Fruit fly (Drosophila melanogaster): ENCODE data around the gene RhoGAP5A.

The RhoGAP5A gene

DNA sequence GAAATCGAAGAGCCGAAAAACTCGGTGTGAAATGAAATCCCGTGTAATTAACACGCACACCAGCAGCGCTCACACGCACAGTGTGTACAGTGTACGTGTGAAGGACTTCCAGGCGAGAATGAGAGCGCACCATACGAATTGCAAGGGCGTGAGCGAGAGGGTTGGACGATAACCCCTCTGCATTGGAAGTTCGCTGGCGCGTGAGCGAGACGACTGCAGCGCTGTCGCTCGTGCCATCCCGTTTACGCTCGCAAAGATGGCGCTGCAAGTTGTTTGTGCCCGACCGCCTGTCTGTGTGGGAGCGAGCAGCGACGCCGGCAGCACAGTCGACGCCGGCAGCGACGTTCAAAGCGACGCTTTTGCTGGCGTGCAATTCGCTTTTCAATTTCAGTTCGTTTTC, 24.7 kb downstream of the RhoGAP5A start, which contains the start of gene Vsx1:
Vsx1 (plus strand) TSS at position 388 of the 400 bp plus-strand sequence.
- TF ChIP-seq psq (optimal IDR thresholded peaks at IDR 0.05) (no peak), EcR (GFP tag; optimal IDR thresholded peaks at IDR 0.05) (no peak), CG8478 (optimal IDR thresholded peaks at IDR 0.05) (peak; percentile 96), usp (GFP tag; optimal IDR thresholded peaks at IDR 0.05) (no peak), pan (optimal IDR thresholded peaks at IDR 0.05) (no peak), Dll (optimal IDR thresholded peaks at IDR 0.05) (peak; percentile 9)

- TF ChIP-seq Dll (optimal IDR thresholded peaks at IDR 0.05) (no peak), psq (optimal IDR thresholded peaks at IDR 0.05) (no peak), EcR (GFP tag; optimal IDR thresholded peaks at IDR 0.05) (no peak), CG8478 (optimal IDR thresholded peaks at IDR 0.05) (no peak), pan (optimal IDR thresholded peaks at IDR 0.05) (no peak), usp (GFP tag; optimal IDR thresholded peaks at IDR 0.05) (no peak)
Observed at dm6 chrX:5589990-5590389, 28.6 kb downstream of the RhoGAP5A start.

- TF ChIP-seq EcR (GFP tag; optimal IDR thresholded peaks at IDR 0.05) (no peak), usp (GFP tag; optimal IDR thresholded peaks at IDR 0.05) (no peak), pan (optimal IDR thresholded peaks at IDR 0.05) (no peak)
Observed at dm6 chrX:5588454-5588853, 30.2 kb downstream of the RhoGAP5A start.

DNA sequence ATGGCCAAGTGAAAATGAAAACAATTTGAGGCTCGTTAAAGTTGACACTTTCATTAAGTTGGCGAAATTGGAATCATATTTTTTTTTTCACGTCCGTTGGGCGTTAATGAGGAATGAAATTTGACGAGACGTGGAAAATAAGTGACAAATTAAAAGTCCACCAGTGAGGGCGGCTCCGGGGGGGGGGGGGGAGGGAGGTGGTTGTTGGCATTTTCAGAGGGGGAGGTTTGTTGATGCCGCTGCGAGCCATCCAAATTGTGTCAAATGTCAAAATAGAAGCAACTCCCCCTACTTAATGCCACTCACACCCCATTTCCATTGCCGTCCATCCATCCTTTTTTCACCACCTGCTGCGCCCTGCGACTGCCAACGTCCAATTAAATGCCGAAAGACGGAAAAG, 31.6 kb downstream of the RhoGAP5A start:
- TF ChIP-seq usp (GFP tag; optimal IDR thresholded peaks at IDR 0.05) = no peak
- TF ChIP-seq CG8478 (optimal IDR thresholded peaks at IDR 0.05) = no peak
- no peak for TF ChIP-seq Dll (optimal IDR thresholded peaks at IDR 0.05)
- no peak for TF ChIP-seq psq (optimal IDR thresholded peaks at IDR 0.05)
- TF ChIP-seq pan (optimal IDR thresholded peaks at IDR 0.05) = no peak
- no peak for TF ChIP-seq EcR (GFP tag; optimal IDR thresholded peaks at IDR 0.05)

DNA sequence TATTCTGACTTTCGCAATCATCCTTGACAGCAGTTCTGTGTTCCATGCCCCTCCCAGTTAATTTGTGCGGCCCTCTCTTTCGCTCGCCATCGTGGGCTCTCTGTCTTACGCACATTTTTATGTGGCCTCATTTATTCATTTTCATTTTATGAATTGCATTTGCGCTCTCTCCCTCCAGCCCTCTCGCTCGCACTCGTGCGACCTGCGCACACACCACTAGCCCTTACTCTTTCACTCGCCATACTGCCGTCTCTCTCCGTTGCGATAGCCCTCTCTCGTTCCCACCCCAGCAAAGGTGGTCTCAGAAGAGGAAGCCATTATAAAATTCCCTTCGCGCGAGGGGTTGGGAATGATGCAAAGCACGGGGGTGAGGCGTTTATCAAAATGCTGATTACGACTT, 39.1 kb downstream of the RhoGAP5A start:
- TF ChIP-seq CG8478 (optimal IDR thresholded peaks at IDR 0.05) (peak; percentile 79), usp (GFP tag; optimal IDR thresholded peaks at IDR 0.05) (no peak)

Measured in whole organism.